Fruit fly (Drosophila melanogaster) whole organism, pupa: ENCODE data around the gene PolG1.

Experiments
- CG10348 ChIP-seq: fragments of 200-800 bp; sonication (Bioruptor generic); IDR thresholded peaks from 2 replicates; pipeline ENCODE4 v1.3.6; 2022; ENCODE audit warnings: missing biosample characterization, missing genetic modification characterization
- CG12605 ChIP-seq: fragments of 200-800 bp; sonication (Bioruptor generic); IDR thresholded peaks from 2 replicates; pipeline ENCODE4 v1.3.6; 2022; ENCODE audit warnings: missing biosample characterization, missing genetic modification characterization
- CG13204 ChIP-seq: fragments of 200-800 bp; sonication (Bioruptor generic); optimal IDR thresholded peaks from 2 replicates; lab custom pipeline; 2018; ENCODE audit warnings: missing biosample characterization, mild to moderate bottlenecking, missing genetic modification characterization, moderate library complexity
- CG14655 ChIP-seq: fragments of 200-800 bp; sonication (Bioruptor generic); optimal IDR thresholded peaks from 3 replicates; lab custom pipeline; 2017; ENCODE audit warnings: mild to moderate bottlenecking, missing biosample characterization, missing genetic modification reagents, missing genetic modification characterization
- CG32121 ChIP-seq: fragments of 200-800 bp; sonication (Bioruptor generic); IDR thresholded peaks from 2 replicates; pipeline ENCODE4 v1.3.6; 2022; ENCODE audit warnings: missing biosample characterization, missing genetic modification characterization
- CG4496 ChIP-seq: fragments of 200-800 bp; sonication (Bioruptor generic); IDR thresholded peaks from 3 replicates; pipeline ENCODE4 v1.3.6; 2022; ENCODE audit warnings: missing biosample characterization, missing genetic modification characterization
- CG8159 ChIP-seq: fragments of 200-800 bp; sonication (Bioruptor generic); optimal IDR thresholded peaks from 3 replicates; lab custom pipeline; 2018; ENCODE audit warnings: missing biosample characterization, mild to moderate bottlenecking, missing genetic modification characterization, moderate library complexity
- EcR ChIP-seq: fragments of 200-800 bp; sonication (Bioruptor generic); optimal IDR thresholded peaks from 3 replicates; lab custom pipeline; 2019; ENCODE audit warnings: missing biosample characterization, missing genetic modification characterization, mild to moderate bottlenecking, moderate library complexity, missing genetic modification reagents
- Ets98B ChIP-seq: fragments of 200-800 bp; sonication (Bioruptor generic); IDR thresholded peaks from 2 replicates; pipeline ENCODE4 v1.3.6; 2022; ENCODE audit warnings: missing biosample characterization, missing genetic modification characterization
- Pif1A ChIP-seq: fragments of 200-800 bp; sonication (Bioruptor generic); optimal IDR thresholded peaks from 3 replicates; lab custom pipeline; 2016; ENCODE audit warnings: missing biosample characterization, missing genetic modification characterization
- Snoo ChIP-seq: fragments of 200-800 bp; sonication (Bioruptor generic); optimal IDR thresholded peaks from 3 replicates; lab custom pipeline; 2017; ENCODE audit warnings: missing biosample characterization, mild to moderate bottlenecking, missing genetic modification characterization, inconsistent platforms
- fd96Ca ChIP-seq: fragments of 200-800 bp; sonication (Bioruptor generic); IDR thresholded peaks from 3 replicates; pipeline ENCODE4 v1.3.6; 2022; ENCODE audit warnings: missing biosample characterization, missing genetic modification characterization
- rn ChIP-seq: fragments of 200-800 bp; sonication (Bioruptor generic); IDR thresholded peaks from 2 replicates; pipeline ENCODE4 v1.3.6; 2022; ENCODE audit warnings: missing biosample characterization, missing genetic modification characterization

DNA sequence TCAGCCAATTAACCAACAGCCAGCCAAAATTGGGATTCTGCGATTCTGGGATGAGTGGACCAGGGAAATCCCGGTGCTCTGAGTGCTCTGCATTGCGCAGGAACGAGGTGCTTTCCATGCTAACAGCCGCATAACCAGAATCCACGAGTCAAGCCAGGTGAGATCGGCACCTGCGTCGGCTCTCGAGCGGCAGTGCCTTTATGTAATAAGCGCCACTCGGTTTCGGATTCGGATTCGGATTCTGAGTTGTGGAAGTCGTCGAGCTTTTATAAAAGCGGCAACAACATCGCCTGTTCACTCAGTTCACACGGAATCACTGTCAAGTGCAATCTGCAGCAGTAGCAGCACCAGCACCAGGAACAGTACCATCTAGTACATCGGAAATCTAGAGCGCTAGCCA, 6.6 kb downstream of the PolG1 start, which contains the start of gene b:
- no peak for TF ChIP-seq EcR (GFP tag; lab: Kevin White, UChicago)
- no peak for TF ChIP-seq Ets98B (GFP tag; lab: Robert Waterston, UW)
- no peak for TF ChIP-seq Snoo
- no peak for TF ChIP-seq CG8159 (tag; lab: Kevin White, UChicago)
- no peak for TF ChIP-seq CG4496 (GFP tag; lab: Robert Waterston, UW)
- no peak for TF ChIP-seq CG13204
- TF ChIP-seq Pif1A (GFP tag; lab: Kevin White, UChicago), result no peak
- no peak for TF ChIP-seq CG32121 (GFP tag; lab: Robert Waterston, UW)
- no peak for TF ChIP-seq CG12605 (GFP tag; lab: Robert Waterston, UW)
- TF ChIP-seq fd96Ca (GFP tag; lab: Robert Waterston, UW), result no peak
- TF ChIP-seq rn, result no peak
- no peak for TF ChIP-seq CG10348 (GFP tag; lab: Robert Waterston, UW)
- TF ChIP-seq CG14655 (GFP tag; lab: Kevin White, UChicago), result no peak
